Worm (Caenorhabditis elegans): ENCODE results near the gene W07G4.7.

W07G4.7 gene

DNA sequence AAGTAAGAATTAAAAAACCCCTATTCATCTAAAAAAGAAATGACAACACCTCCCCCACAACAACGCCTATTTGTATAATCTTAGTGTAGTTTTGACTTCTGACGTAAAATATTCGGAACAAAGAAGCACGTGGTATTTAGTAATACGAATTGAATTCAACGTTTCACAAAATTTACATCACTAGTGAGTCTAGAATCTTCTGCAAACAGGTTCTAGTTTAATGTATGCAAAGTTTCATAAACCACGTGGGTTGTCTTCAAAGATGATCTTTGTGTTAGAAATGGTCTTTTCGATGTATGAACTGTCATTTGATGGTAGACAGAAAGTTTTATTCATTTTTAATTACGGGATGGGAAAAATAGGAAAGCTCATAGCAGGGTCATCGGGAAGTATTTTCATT is 38.6 kb upstream of the W07G4.7 start (continued):
- peak in 1 of 2 experiments; percentile 18 for TF ChIP-seq lin-35 (GFP tag; optimal IDR thresholded peaks at IDR 0.05)
- TF ChIP-seq ets-5 (GFP tag; IDR thresholded peaks at IDR 0.05), result no peak
- no peak for TF ChIP-seq vab-15 (tag; optimal IDR thresholded peaks at IDR 0.05)
- TF ChIP-seq hlh-17 (GFP tag; optimal IDR thresholded peaks at IDR 0.05; ENCODE audit: borderline replicate concordance), result no peak
- no peak for TF ChIP-seq ces-1 (GFP tag; optimal IDR thresholded peaks at IDR 0.05)
- no peak for TF ChIP-seq pqm-1 (tag; optimal IDR thresholded peaks at IDR 0.05)
- TF ChIP-seq unc-30 (tag; optimal IDR thresholded peaks at IDR 0.05), result no peak
- peak; percentile 2 for TF ChIP-seq xbp-1 (tag; optimal IDR thresholded peaks at IDR 0.05)
- TF ChIP-seq hlh-4 (tag; optimal IDR thresholded peaks at IDR 0.05), result no peak
- TF ChIP-seq isw-1 (GFP tag; IDR thresholded peaks at IDR 0.05), result no peak
- TF ChIP-seq lin-39 (tag; optimal IDR thresholded peaks at IDR 0.05), result no peak
- TF ChIP-seq nhr-77 (tag; optimal IDR thresholded peaks at IDR 0.05), result no peak
- TF ChIP-seq rnt-1 (tag; optimal IDR thresholded peaks at IDR 0.05), result no peak
- no peak for TF ChIP-seq unc-130 (tag; optimal IDR thresholded peaks at IDR 0.05)

DNA sequence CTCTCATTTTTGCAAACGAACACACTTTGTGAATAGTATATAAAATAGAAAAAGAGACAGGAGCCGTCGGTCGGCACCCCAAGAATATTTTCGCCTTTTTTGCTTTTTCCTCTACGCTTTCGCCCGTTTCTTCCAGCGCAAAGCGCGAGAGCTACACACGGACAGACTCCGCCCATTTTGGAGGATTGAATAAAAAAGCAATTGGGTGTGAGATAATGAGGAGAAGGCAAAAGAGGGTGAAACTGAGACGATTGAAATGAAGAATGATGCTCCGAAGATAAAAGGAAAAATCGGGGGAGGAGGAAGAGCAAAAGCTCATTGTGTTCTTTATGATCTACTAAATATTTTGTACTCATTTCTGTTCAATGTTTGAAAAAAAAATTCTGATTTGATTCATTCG is 36.5 kb upstream of the W07G4.7 start, which contains the start of gene C34B4.3:
C34B4.3 (minus strand) TSS at position 101 of the 400 bp plus-strand sequence.
- no peak for TF ChIP-seq lsy-2 (tag; optimal IDR thresholded peaks at IDR 0.05)
- TF ChIP-seq nhr-11 (tag; optimal IDR thresholded peaks at IDR 0.05), result no peak
- TF ChIP-seq xbp-1 (tag; optimal IDR thresholded peaks at IDR 0.05), result no peak
- TF ChIP-seq lin-15B (tag; optimal IDR thresholded peaks at IDR 0.05), result no peak
- no peak for TF ChIP-seq snpc-4 (tag; optimal IDR thresholded peaks at IDR 0.05)
- TF ChIP-seq mef-2 (tag; optimal IDR thresholded peaks at IDR 0.05), result no peak
- no peak for TF ChIP-seq nhr-77 (tag; optimal IDR thresholded peaks at IDR 0.05)
- no peak for TF ChIP-seq C16A3.4 (tag; optimal IDR thresholded peaks at IDR 0.05)
- no peak for TF ChIP-seq lin-39 (tag; optimal IDR thresholded peaks at IDR 0.05)
- TF ChIP-seq nhr-71 (tag; optimal IDR thresholded peaks at IDR 0.05), result no peak
- TF ChIP-seq efl-3 (GFP tag; optimal IDR thresholded peaks at IDR 0.05), result no peak
- no peak for TF ChIP-seq nhr-20 (tag; optimal IDR thresholded peaks at IDR 0.05)
- no peak for TF ChIP-seq ets-5 (GFP tag; IDR thresholded peaks at IDR 0.05)
- TF ChIP-seq zag-1 (tag; optimal IDR thresholded peaks at IDR 0.05), result no peak
- no peak for TF ChIP-seq hpl-2 (GFP tag; optimal IDR thresholded peaks at IDR 0.05)
- TF ChIP-seq pag-3 (tag; optimal IDR thresholded peaks at IDR 0.05; ENCODE audit: borderline replicate concordance, insufficient read depth), result no peak
- TF ChIP-seq fos-1 (tag; optimal IDR thresholded peaks at IDR 0.05), result no peak
- TF ChIP-seq lin-13 (GFP tag; optimal IDR thresholded peaks at IDR 0.05), result no peak
- no peak for TF ChIP-seq hlh-17 (GFP tag; optimal IDR thresholded peaks at IDR 0.05; ENCODE audit: borderline replicate concordance)

ce11 chrV:13070278-13070677 is 35.8 kb upstream of the W07G4.7 start:
- TF ChIP-seq lin-14 (GFP tag; optimal IDR thresholded peaks at IDR 0.05) (peak; percentile 23), C34B4.2 (tag; optimal IDR thresholded peaks at IDR 0.05) (no peak), swsn-7 (tag; optimal IDR thresholded peaks at IDR 0.05) (no peak), unc-86 (tag; optimal IDR thresholded peaks at IDR 0.05) (peak; percentile 47), nhr-90 (tag; optimal IDR thresholded peaks at IDR 0.05; ENCODE audit: poor library complexity) (no peak), zag-1 (tag; optimal IDR thresholded peaks at IDR 0.05) (no peak), C04F5.9 (tag; optimal IDR thresholded peaks at IDR 0.05) (no peak), grh-1 (GFP tag; IDR thresholded peaks at IDR 0.05) (no peak)

DNA sequence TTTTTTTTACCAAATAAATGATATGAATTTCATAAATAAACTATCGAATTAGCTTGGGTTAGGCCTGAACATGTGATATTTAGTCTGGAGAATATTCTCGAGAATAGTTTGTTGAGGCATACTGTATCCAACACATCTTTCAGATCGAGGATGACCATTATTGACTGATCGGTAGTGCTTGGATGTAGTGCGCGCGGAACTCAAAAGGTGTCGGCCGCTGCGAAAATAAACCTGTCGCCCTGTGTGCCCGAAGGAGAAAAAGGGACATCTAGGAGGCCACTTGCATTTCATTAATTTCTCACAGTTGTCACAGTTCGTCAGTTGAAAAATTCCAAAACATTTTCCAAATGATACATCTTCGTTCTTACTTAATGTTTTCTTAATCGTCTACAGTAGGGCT is 29.7 kb upstream of the W07G4.7 start:
- TF ChIP-seq vab-15 (tag; optimal IDR thresholded peaks at IDR 0.05) (no peak), ztf-4 (tag; optimal IDR thresholded peaks at IDR 0.05) (no peak), fkh-8 (tag; optimal IDR thresholded peaks at IDR 0.05) (no peak), C16A3.4 (tag; optimal IDR thresholded peaks at IDR 0.05) (no peak), dsc-1 (tag; optimal IDR thresholded peaks at IDR 0.05) (no peak), elt-2 (tag; optimal IDR thresholded peaks at IDR 0.05) (no peak), snpc-4 (tag; optimal IDR thresholded peaks at IDR 0.05) (no peak), nhr-85 (tag) (no peak)
